Worm (Caenorhabditis elegans) whole organism, mixed stage, embryonic: ENCODE results near the gene msp-40.

Source experiments
- M03D4.4 ChIP-seq: sonication (generic microtip); optimal IDR thresholded peaks from 2 replicates; lab custom pipeline; 2017; ENCODE audit warnings: mild to moderate bottlenecking, missing genetic modification characterization, missing compliant biosample characterization
- bed-3 ChIP-seq: fragments of 200-800 bp; sonication (Bioruptor generic); optimal IDR thresholded peaks from 3 replicates; lab custom pipeline; 2018; ENCODE audit warnings: mild to moderate bottlenecking, missing genetic modification characterization, moderate library complexity, missing compliant biosample characterization
- ces-1 ChIP-seq: fragments of 150-350 bp; optimal IDR thresholded peaks from 2 replicates; lab custom pipeline; 2014; ENCODE audit warnings: missing biosample characterization, missing genetic modification reagents, missing genetic modification characterization
- lin-13 ChIP-seq: fragments of 150-350 bp; optimal IDR thresholded peaks from 2 replicates; lab custom pipeline; 2014; ENCODE audit warnings: missing biosample characterization, missing genetic modification characterization
- lsy-2 ChIP-seq: fragments of 150-350 bp; optimal IDR thresholded peaks from 2 replicates; lab custom pipeline; 2014; ENCODE audit warnings: missing biosample characterization, missing genetic modification characterization
- mep-1 ChIP-seq: fragments of 150-350 bp; optimal IDR thresholded peaks from 2 replicates; lab custom pipeline; 2017; ENCODE audit warnings: missing biosample characterization, missing genetic modification reagents, missing genetic modification characterization, inconsistent platforms
- nhr-12 ChIP-seq: fragments of 150-350 bp; optimal IDR thresholded peaks from 2 replicates; lab custom pipeline; 2014; ENCODE audit warnings: missing biosample characterization, missing genetic modification characterization
- nhr-237 ChIP-seq: fragments of 150-350 bp; optimal IDR thresholded peaks from 2 replicates; lab custom pipeline; 2014; ENCODE audit warnings: missing biosample characterization, missing genetic modification characterization
- nhr-76 ChIP-seq: sonication (generic microtip); optimal IDR thresholded peaks from 2 replicates; lab custom pipeline; 2017; ENCODE audit warnings: missing biosample characterization, missing genetic modification characterization
- pha-4 ChIP-seq: fragments of 150-350 bp; optimal IDR thresholded peaks from 2 replicates; lab custom pipeline; 2018; ENCODE audit warnings: missing biosample characterization, missing genetic modification reagents, missing genetic modification characterization
- sem-2 ChIP-seq: fragments of 200-800 bp; sonication (Bioruptor generic); optimal IDR thresholded peaks from 2 replicates; lab custom pipeline; 2018; ENCODE audit warnings: mild to moderate bottlenecking, missing genetic modification characterization, missing compliant biosample characterization
- snpc-4 ChIP-seq: fragments of 150-350 bp; optimal IDR thresholded peaks from 2 replicates; lab custom pipeline; 2014; ENCODE audit warnings: missing biosample characterization, missing genetic modification characterization
- unc-39 ChIP-seq: fragments of 150-350 bp; optimal IDR thresholded peaks from 2 replicates; lab custom pipeline; 2014; ENCODE audit warnings: missing biosample characterization, missing genetic modification characterization
- unc-62 ChIP-seq: fragments of 150-350 bp; optimal IDR thresholded peaks from 2 replicates; lab custom pipeline; 2014; ENCODE audit warnings: missing biosample characterization, missing genetic modification reagents, missing genetic modification characterization

ce11 chrII:4779753-4780152 is 45.5 kb upstream of the msp-40 start:
- no peak for TF ChIP-seq unc-39 (tag; lab: Kevin White, UChicago)
- no peak for TF ChIP-seq bed-3 (GFP tag; lab: Kevin White, UChicago)
- TF ChIP-seq snpc-4 = no peak
- TF ChIP-seq nhr-12 (tag; lab: Kevin White, UChicago) = no peak
- TF ChIP-seq pha-4 (tag; lab: Kevin White, UChicago) = peak; percentile 84
- no peak for TF ChIP-seq M03D4.4
- TF ChIP-seq ces-1 = no peak
- TF ChIP-seq nhr-237 (tag; lab: Kevin White, UChicago) = no peak
- no peak for TF ChIP-seq lsy-2 (tag; lab: Kevin White, UChicago)
- no peak for TF ChIP-seq unc-62 (GFP tag; lab: Kevin White, UChicago)
- TF ChIP-seq lin-13 (tag; lab: Kevin White, UChicago) = no peak
- TF ChIP-seq sem-2 (GFP tag; lab: Kevin White, UChicago) = no peak
- no peak for TF ChIP-seq mep-1 (tag; lab: Kevin White, UChicago)
- no peak for TF ChIP-seq nhr-76 (tag; lab: Kevin White, UChicago)
